Worm (Caenorhabditis elegans) whole organism, L2 larva: ENCODE data around the gene ZK792.1.

Experiments used
- C34F6.9 ChIP-seq: fragments of 150-350 bp; optimal IDR thresholded peaks from 2 replicates; lab custom pipeline; 2014; ENCODE audit warnings: missing biosample characterization, missing genetic modification characterization
- F13H6.1 ChIP-seq: sonication (generic microtip); optimal IDR thresholded peaks from 2 replicates; lab custom pipeline; 2016; ENCODE audit warnings: missing genetic modification characterization, missing compliant biosample characterization
- R02D3.7 ChIP-seq: fragments of 150-350 bp; optimal IDR thresholded peaks from 2 replicates; lab custom pipeline; 2014; ENCODE audit warnings: missing biosample characterization, missing genetic modification characterization
- Y55F3AM.14 ChIP-seq: fragments of 200-800 bp; sonication (Bioruptor generic); optimal IDR thresholded peaks from 2 replicates; lab custom pipeline; 2018; ENCODE audit warnings: mild to moderate bottlenecking, missing genetic modification characterization, missing compliant biosample characterization
- ZK546.5 ChIP-seq: sonication (generic microtip); optimal IDR thresholded peaks from 2 replicates; lab custom pipeline; 2017; ENCODE audit warnings: missing biosample characterization, missing genetic modification characterization
- alr-1 ChIP-seq: fragments of 150-350 bp; optimal IDR thresholded peaks from 2 replicates; lab custom pipeline; 2014; ENCODE audit warnings: missing biosample characterization, missing genetic modification characterization
- aly-2 ChIP-seq: fragments of 150-350 bp; optimal IDR thresholded peaks from 2 replicates; lab custom pipeline; 2014; ENCODE audit warnings: missing biosample characterization, missing genetic modification characterization
- ama-1 ChIP-seq: fragments of 150-350 bp; optimal IDR thresholded peaks from 2 replicates; lab custom pipeline; 2018; ENCODE audit warnings: inconsistent platforms
- blmp-1 ChIP-seq: sonication (generic microtip); optimal IDR thresholded peaks from 2 replicates; lab custom pipeline; 2017; ENCODE audit warnings: missing genetic modification characterization, mild to moderate bottlenecking, missing compliant biosample characterization, antibody characterized with exemption, moderate library complexity; ENCODE audit not compliant: insufficient read depth
- ceh-16 ChIP-seq: fragments of 150-350 bp; optimal IDR thresholded peaks from 2 replicates; lab custom pipeline; 2014; ENCODE audit warnings: missing biosample characterization, missing genetic modification characterization
- ceh-82 ChIP-seq: fragments of 150-350 bp; optimal IDR thresholded peaks from 2 replicates; lab custom pipeline; 2014; ENCODE audit warnings: missing biosample characterization, missing genetic modification characterization
- crh-2 ChIP-seq: sonication (generic microtip); optimal IDR thresholded peaks from 2 replicates; lab custom pipeline; 2017; ENCODE audit warnings: missing biosample characterization, missing genetic modification characterization
- dmd-4 ChIP-seq: sonication (generic microtip); optimal IDR thresholded peaks from 2 replicates; lab custom pipeline; 2017; ENCODE audit warnings: missing biosample characterization, missing genetic modification characterization
- egl-27 ChIP-seq: sonication (generic microtip); optimal IDR thresholded peaks from 3 replicates; lab custom pipeline; 2017; ENCODE audit warnings: missing biosample characterization, missing genetic modification reagents, missing genetic modification characterization
- elt-1 ChIP-seq: fragments of 150-350 bp; optimal IDR thresholded peaks from 2 replicates; lab custom pipeline; 2014; ENCODE audit warnings: missing biosample characterization, missing genetic modification characterization
- elt-3 ChIP-seq: sonication (generic microtip); optimal IDR thresholded peaks from 2 replicates; lab custom pipeline; 2017; ENCODE audit warnings: missing biosample characterization, missing genetic modification characterization
- fos-1 ChIP-seq: fragments of 150-350 bp; optimal IDR thresholded peaks from 2 replicates; lab custom pipeline; 2014; ENCODE audit warnings: missing biosample characterization, missing genetic modification characterization
- gmeb-1 ChIP-seq: fragments of 150-350 bp; optimal IDR thresholded peaks from 2 replicates; lab custom pipeline; 2014; ENCODE audit warnings: missing biosample characterization, missing genetic modification characterization
- lin-11 ChIP-seq: fragments of 150-350 bp; sonication (generic microtip); optimal IDR thresholded peaks from 2 replicates; lab custom pipeline; 2014; ENCODE audit warnings: missing biosample characterization, missing genetic modification characterization, inconsistent platforms, mixed read lengths
- lin-13 ChIP-seq: fragments of 150-350 bp; optimal IDR thresholded peaks from 2 replicates; lab custom pipeline; 2014; ENCODE audit warnings: missing biosample characterization, missing genetic modification reagents, missing genetic modification characterization
- lin-39 ChIP-seq: fragments of 150-350 bp; optimal IDR thresholded peaks from 2 replicates; lab custom pipeline; 2014; ENCODE audit warnings: missing biosample characterization, missing genetic modification reagents, missing genetic modification characterization
- lsy-2 ChIP-seq, 2 experiments: fragments of 150-350 bp in 1 of 2; sonication (generic microtip) in 1 of 2; optimal IDR thresholded peaks; 2 replicates each; lab custom pipeline; 2014 to 2017; ENCODE audit warnings: missing biosample characterization in 2 of 2, missing genetic modification characterization in 2 of 2
- mab-5 ChIP-seq: fragments of 150-350 bp; optimal IDR thresholded peaks from 2 replicates; lab custom pipeline; 2014; ENCODE audit warnings: missing biosample characterization, missing genetic modification characterization
- mbf-1 ChIP-seq: sonication (generic microtip); optimal IDR thresholded peaks from 2 replicates; lab custom pipeline; 2017; ENCODE audit warnings: missing biosample characterization, missing genetic modification characterization
- mdl-1 ChIP-seq, 2 experiments: fragments of 150-350 bp in 1 of 2; sonication (generic microtip) in 1 of 2; optimal IDR thresholded peaks; 2 replicates each; lab custom pipeline; 2017; ENCODE audit warnings: missing biosample characterization in 2 of 2, missing genetic modification characterization in 2 of 2
- nhr-10 ChIP-seq: sonication (generic microtip); optimal IDR thresholded peaks from 2 replicates; lab custom pipeline; 2017; ENCODE audit warnings: missing biosample characterization, missing genetic modification characterization
- nhr-11 ChIP-seq: fragments of 150-350 bp; optimal IDR thresholded peaks from 2 replicates; lab custom pipeline; 2014; ENCODE audit warnings: missing biosample characterization, missing genetic modification characterization
- nhr-12 ChIP-seq: fragments of 150-350 bp; optimal IDR thresholded peaks from 2 replicates; lab custom pipeline; 2014; ENCODE audit warnings: missing biosample characterization, missing genetic modification characterization
- nhr-129 ChIP-seq: fragments of 150-350 bp; optimal IDR thresholded peaks from 2 replicates; lab custom pipeline; 2014; ENCODE audit warnings: missing biosample characterization, missing genetic modification characterization
- nhr-21 ChIP-seq: fragments of 150-350 bp; optimal IDR thresholded peaks from 2 replicates; lab custom pipeline; 2014; ENCODE audit warnings: missing biosample characterization, missing genetic modification characterization
- nhr-23 ChIP-seq: fragments of 150-350 bp; optimal IDR thresholded peaks from 2 replicates; lab custom pipeline; 2014; ENCODE audit warnings: missing biosample characterization, missing genetic modification reagents, missing genetic modification characterization
- nhr-237 ChIP-seq: fragments of 150-350 bp; optimal IDR thresholded peaks from 2 replicates; lab custom pipeline; 2014; ENCODE audit warnings: missing biosample characterization, missing genetic modification characterization
- nhr-25 ChIP-seq: fragments of 150-350 bp; sonication (generic microtip); optimal IDR thresholded peaks from 3 replicates; lab custom pipeline; 2014; ENCODE audit warnings: missing biosample characterization, missing genetic modification characterization
- nhr-6 ChIP-seq: fragments of 150-350 bp; optimal IDR thresholded peaks from 2 replicates; lab custom pipeline; 2014; ENCODE audit warnings: missing biosample characterization, missing genetic modification characterization
- nhr-77 ChIP-seq: fragments of 150-350 bp; optimal IDR thresholded peaks from 2 replicates; lab custom pipeline; 2014; ENCODE audit warnings: missing biosample characterization, missing genetic modification characterization
- peb-1 ChIP-seq: fragments of 150-350 bp; optimal IDR thresholded peaks from 2 replicates; lab custom pipeline; 2014; ENCODE audit warnings: missing biosample characterization, missing genetic modification characterization
- sem-4 ChIP-seq: fragments of 150-350 bp; optimal IDR thresholded peaks from 2 replicates; lab custom pipeline; 2014; ENCODE audit warnings: missing biosample characterization, missing genetic modification reagents, missing genetic modification characterization
- skn-1 ChIP-seq: sonication (generic microtip); optimal IDR thresholded peaks from 2 replicates; lab custom pipeline; 2017; ENCODE audit warnings: missing biosample characterization, missing genetic modification characterization
- sma-3 ChIP-seq: sonication (generic microtip); optimal IDR thresholded peaks from 2 replicates; lab custom pipeline; 2016; ENCODE audit warnings: missing genetic modification reagents, missing genetic modification characterization, missing compliant biosample characterization
- sma-9 ChIP-seq, 2 experiments: fragments of 150-350 bp in 1 of 2; sonication (generic microtip) in 1 of 2; optimal IDR thresholded peaks; 2 replicates each; lab custom pipeline; 2014 to 2016; ENCODE audit warnings: missing genetic modification characterization in 2 of 2, mild to moderate bottlenecking in 1 of 2, missing biosample characterization in 1 of 2, missing compliant biosample characterization in 1 of 2, missing genetic modification reagents in 1 of 2, moderate library complexity in 1 of 2
- snpc-4 ChIP-seq: fragments of 150-350 bp; optimal IDR thresholded peaks from 2 replicates; lab custom pipeline; 2014; ENCODE audit warnings: missing biosample characterization, missing genetic modification characterization
- unc-39 ChIP-seq: fragments of 150-350 bp; optimal IDR thresholded peaks from 2 replicates; lab custom pipeline; 2014; ENCODE audit warnings: missing biosample characterization, missing genetic modification characterization
- unc-55 ChIP-seq: fragments of 150-350 bp; sonication (generic microtip); optimal IDR thresholded peaks from 3 replicates; lab custom pipeline; 2014; ENCODE audit warnings: missing biosample characterization, missing genetic modification reagents, missing genetic modification characterization
- unc-62 ChIP-seq: fragments of 150-350 bp; optimal IDR thresholded peaks from 2 replicates; lab custom pipeline; 2014; ENCODE audit warnings: missing biosample characterization, missing genetic modification reagents, missing genetic modification characterization
- zag-1 ChIP-seq: fragments of 150-350 bp; optimal IDR thresholded peaks from 2 replicates; lab custom pipeline; 2014; ENCODE audit warnings: missing biosample characterization, missing genetic modification characterization
- ztf-1 ChIP-seq: fragments of 200-800 bp; sonication (Bioruptor generic); conservative IDR thresholded peaks from 2 replicates; pipeline ENCODE4 v1.3.6; 2022; ENCODE audit warnings: missing genetic modification characterization, missing compliant biosample characterization
- ztf-11 ChIP-seq: sonication (generic microtip); optimal IDR thresholded peaks from 2 replicates; lab custom pipeline; 2017; ENCODE audit warnings: missing biosample characterization, missing genetic modification characterization
- ztf-4 ChIP-seq: fragments of 150-350 bp; optimal IDR thresholded peaks from 2 replicates; lab custom pipeline; 2014; ENCODE audit warnings: missing biosample characterization, missing genetic modification characterization

ZK792.1 gene

DNA sequence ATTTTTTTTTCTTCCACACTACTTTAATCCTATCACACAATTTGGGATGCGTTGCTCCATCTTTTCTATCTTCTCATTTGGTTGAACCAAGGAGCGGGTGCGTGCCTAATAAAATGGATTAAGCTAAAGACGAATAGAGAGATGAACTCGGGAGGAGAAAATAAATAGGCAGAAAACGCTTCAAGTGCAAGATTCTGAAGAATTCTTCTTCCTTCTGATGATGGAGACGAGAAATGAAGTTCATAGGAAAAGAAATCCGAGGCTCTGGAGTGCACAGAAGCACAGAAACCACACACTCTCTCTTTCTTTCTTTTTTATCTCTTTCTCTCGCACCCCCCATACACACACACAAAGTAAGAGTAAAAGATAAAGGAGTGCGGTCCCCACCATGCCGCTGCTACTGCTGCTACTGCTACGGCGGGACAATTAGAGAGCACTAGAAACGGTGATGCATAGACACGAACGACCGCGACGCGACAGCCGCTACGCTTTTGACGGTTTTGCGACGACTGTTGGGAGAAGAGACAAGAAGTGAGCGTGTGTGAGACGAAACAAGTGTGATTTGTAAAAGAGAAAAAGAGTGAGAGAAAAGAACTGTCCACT lies 32.5 kb downstream of the ZK792.1 start:
- peak; percentile 90 for TF ChIP-seq nhr-129 (tag; lab: Kevin White, UChicago)
- TF ChIP-seq ama-1 (lab: Kevin White, UChicago), result no peak
- no peak for TF ChIP-seq nhr-23 (tag; lab: Kevin White, UChicago)
- TF ChIP-seq nhr-11 (tag; lab: Kevin White, UChicago), result no peak
- TF ChIP-seq lin-39 (tag; lab: Kevin White, UChicago), result no peak
- no peak for TF ChIP-seq unc-55 (GFP tag; lab: Kevin White, UChicago)
- no peak for TF ChIP-seq skn-1 (tag; lab: Kevin White, UChicago)
- TF ChIP-seq elt-3 (tag; lab: Kevin White, UChicago), result no peak
- no peak for TF ChIP-seq ceh-82 (tag; lab: Kevin White, UChicago)
- TF ChIP-seq ztf-1 (GFP tag; lab: Robert Waterston, UW), result no peak
- peak; percentile 71 for TF ChIP-seq gmeb-1 (tag; lab: Kevin White, UChicago)
- peak; percentile 85 for TF ChIP-seq crh-2 (tag; lab: Kevin White, UChicago)
- TF ChIP-seq nhr-10 (tag; lab: Kevin White, UChicago), result no peak
- TF ChIP-seq fos-1, result peak; percentile 87
- peak; percentile 66 for TF ChIP-seq sma-9 (GFP tag; optimal IDR thresholded peaks at IDR 0.05; lab: Kevin White, UChicago)
- TF ChIP-seq sma-9 (tag; optimal IDR thresholded peaks at IDR 0.05; lab: Kevin White, UChicago), result no peak
- peak; percentile 81 for TF ChIP-seq blmp-1 (tag; lab: Kevin White, UChicago)
- peak; percentile 27 for TF ChIP-seq ztf-4 (tag; lab: Kevin White, UChicago)
- TF ChIP-seq egl-27 (tag; lab: Kevin White, UChicago), result peak; percentile 45
- peak; percentile 48 for TF ChIP-seq lin-11 (tag; lab: Kevin White, UChicago)
- TF ChIP-seq nhr-12 (tag; lab: Kevin White, UChicago), result no peak
- peak; percentile 90 for TF ChIP-seq F13H6.1 (tag; lab: Kevin White, UChicago)
- TF ChIP-seq aly-2 (tag; lab: Kevin White, UChicago), result no peak
- TF ChIP-seq zag-1 (tag; lab: Kevin White, UChicago), result no peak
- TF ChIP-seq mbf-1 (tag; lab: Kevin White, UChicago), result no peak
- TF ChIP-seq nhr-237 (tag; lab: Kevin White, UChicago), result no peak
- TF ChIP-seq nhr-77, result no peak
- peak in 1 of 2 experiments; percentile 69 for TF ChIP-seq mdl-1 (tag; optimal IDR thresholded peaks at IDR 0.05; lab: Kevin White, UChicago)
- TF ChIP-seq snpc-4 (tag; lab: Kevin White, UChicago), result peak; percentile 25
- TF ChIP-seq alr-1 (tag; lab: Kevin White, UChicago), result no peak
- TF ChIP-seq nhr-25 (tag; lab: Kevin White, UChicago), result peak; percentile 77
- no peak for TF ChIP-seq elt-1 (tag; lab: Kevin White, UChicago)
- TF ChIP-seq peb-1 (tag; lab: Kevin White, UChicago), result no peak
- no peak for TF ChIP-seq ZK546.5 (tag; lab: Kevin White, UChicago)
- peak; percentile 42 for TF ChIP-seq ceh-16 (tag; lab: Kevin White, UChicago)
- TF ChIP-seq sem-4, result peak; percentile 51
- peak; percentile 15 for TF ChIP-seq nhr-6
- TF ChIP-seq sma-3 (GFP tag; lab: Kevin White, UChicago), result peak; percentile 80
- peak; percentile 71 for TF ChIP-seq nhr-21 (tag; lab: Kevin White, UChicago)
- TF ChIP-seq mab-5 (tag; lab: Kevin White, UChicago), result peak; percentile 31
- no peak for TF ChIP-seq R02D3.7
- TF ChIP-seq ztf-11, result no peak
- no peak for TF ChIP-seq dmd-4 (tag; lab: Kevin White, UChicago)
- TF ChIP-seq unc-39 (tag; lab: Kevin White, UChicago), result no peak
- TF ChIP-seq Y55F3AM.14, result peak; percentile 85
- peak; percentile 78 for TF ChIP-seq lin-13 (GFP tag; lab: Kevin White, UChicago)
- TF ChIP-seq C34F6.9 (tag; lab: Kevin White, UChicago), result peak; percentile 76
- no peak for TF ChIP-seq unc-62 (GFP tag; lab: Kevin White, UChicago)
- TF ChIP-seq lsy-2 (tag; optimal IDR thresholded peaks at IDR 0.05; lab: Kevin White, UChicago), result peak; percentile 41 to 73
